Worm (Caenorhabditis elegans) whole organism, L4 larva: Measurements from ENCODE around the gene F49C5.16.

ENCODE experiments used
- F10B5.3 ChIP-seq: sonication (generic microtip); optimal IDR thresholded peaks from 2 replicates; lab custom pipeline; 2016; ENCODE audit warnings: mild to moderate bottlenecking, missing genetic modification characterization, missing compliant biosample characterization
- F26F4.8 ChIP-seq: fragments of 200-800 bp; sonication (Bioruptor generic); conservative IDR thresholded peaks from 2 replicates; pipeline ENCODE4 v1.3.6; 2022; ENCODE audit warnings: missing genetic modification characterization, missing compliant biosample characterization
- F49E8.2 ChIP-seq: sonication (generic microtip); optimal IDR thresholded peaks from 2 replicates; lab custom pipeline; 2016; ENCODE audit warnings: missing compliant biosample characterization, mild to moderate bottlenecking, missing genetic modification characterization, borderline replicate concordance
- T26A8.4 ChIP-seq: fragments of 200-800 bp; sonication (Bioruptor generic); IDR thresholded peaks from 2 replicates; pipeline ENCODE4 v1.3.6; 2022; ENCODE audit warnings: missing genetic modification characterization, missing compliant biosample characterization
- Y48G9A.11 ChIP-seq: fragments of 200-800 bp; sonication (Bioruptor generic); IDR thresholded peaks from 2 replicates; pipeline ENCODE4 v1.3.6; 2022; ENCODE audit warnings: missing genetic modification reagents, missing genetic modification characterization, missing compliant biosample characterization
- Y5F2A.4 ChIP-seq: fragments of 200-800 bp; sonication (Bioruptor generic); optimal IDR thresholded peaks from 2 replicates; lab custom pipeline; 2018; ENCODE audit warnings: mild to moderate bottlenecking, missing genetic modification characterization, missing compliant biosample characterization
- ZK337.2 ChIP-seq: fragments of 200-800 bp; sonication (Bioruptor generic); IDR thresholded peaks from 2 replicates; pipeline ENCODE4 v1.3.6; 2022; ENCODE audit warnings: missing genetic modification reagents, missing genetic modification characterization, missing compliant biosample characterization
- arid-1 ChIP-seq: fragments of 200-800 bp; sonication (Bioruptor generic); conservative IDR thresholded peaks from 2 replicates; pipeline ENCODE4 v1.3.6; 2022; ENCODE audit warnings: missing genetic modification reagents, missing genetic modification characterization, missing compliant biosample characterization
- ceh-44 ChIP-seq: fragments of 200-800 bp; sonication (Bioruptor generic); IDR thresholded peaks from 2 replicates; pipeline ENCODE4 v1.3.6; 2022; ENCODE audit warnings: missing genetic modification reagents, missing genetic modification characterization, missing compliant biosample characterization
- ctbp-1 ChIP-seq: fragments of 200-800 bp; sonication (Bioruptor generic); IDR thresholded peaks from 2 replicates; pipeline ENCODE4 v1.3.6; 2022; ENCODE audit warnings: missing genetic modification reagents, missing genetic modification characterization, missing compliant biosample characterization
- daf-16 ChIP-seq, 3 experiments: sonication (generic microtip); optimal IDR thresholded peaks; 2 replicates each; lab custom pipeline; 2016 to 2017; ENCODE audit warnings: missing genetic modification characterization in 3 of 3, missing genetic modification reagents in 3 of 3, mild to moderate bottlenecking in 2 of 3, missing compliant biosample characterization in 2 of 3, missing biosample characterization in 1 of 3, moderate library complexity in 1 of 3
- daf-19 ChIP-seq: fragments of 200-800 bp; sonication (Bioruptor generic); conservative IDR thresholded peaks from 2 replicates; pipeline ENCODE4 v1.3.6; 2022; ENCODE audit warnings: missing genetic modification characterization, missing compliant biosample characterization
- dmd-6 ChIP-seq: fragments of 200-800 bp; sonication (Bioruptor generic); IDR thresholded peaks from 2 replicates; pipeline ENCODE4 v1.3.6; 2022; ENCODE audit warnings: missing genetic modification reagents, missing genetic modification characterization, missing compliant biosample characterization
- dmd-8 ChIP-seq: fragments of 200-800 bp; sonication (Bioruptor generic); IDR thresholded peaks from 2 replicates; pipeline ENCODE4 v1.3.6; 2022; ENCODE audit warnings: missing genetic modification characterization, missing compliant biosample characterization
- dmd-9 ChIP-seq: fragments of 200-800 bp; sonication (Bioruptor generic); IDR thresholded peaks from 2 replicates; pipeline ENCODE4 v1.3.6; 2022; ENCODE audit warnings: missing genetic modification reagents, missing genetic modification characterization, missing compliant biosample characterization
- dpl-1 ChIP-seq: fragments of 150-350 bp; optimal IDR thresholded peaks from 2 replicates; lab custom pipeline; 2014; ENCODE audit warnings: missing biosample characterization, missing genetic modification reagents, missing genetic modification characterization
- duxl-1 ChIP-seq: sonication (generic microtip); optimal IDR thresholded peaks from 2 replicates; lab custom pipeline; 2016; ENCODE audit warnings: mild to moderate bottlenecking, missing genetic modification characterization, moderate library complexity, missing compliant biosample characterization; ENCODE audit not compliant: poor library complexity
- dve-1 ChIP-seq: sonication (generic microtip); optimal IDR thresholded peaks from 2 replicates; lab custom pipeline; 2017; ENCODE audit warnings: antibody characterized with exemption, mild to moderate bottlenecking, missing genetic modification characterization, missing compliant biosample characterization; ENCODE audit not compliant: insufficient read depth
- egl-43 ChIP-seq: fragments of 200-800 bp; sonication (Bioruptor generic); IDR thresholded peaks from 2 replicates; pipeline ENCODE4 v1.3.6; 2022; ENCODE audit warnings: missing genetic modification reagents, missing genetic modification characterization, missing compliant biosample characterization
- gei-8 ChIP-seq: fragments of 200-800 bp; sonication (Bioruptor generic); optimal IDR thresholded peaks from 2 replicates; lab custom pipeline; 2018; ENCODE audit warnings: mild to moderate bottlenecking, missing genetic modification characterization, missing compliant biosample characterization
- hlh-11 ChIP-seq: fragments of 200-800 bp; sonication (Bioruptor generic); optimal IDR thresholded peaks from 2 replicates; lab custom pipeline; 2018; ENCODE audit warnings: mild to moderate bottlenecking, missing genetic modification characterization, missing compliant biosample characterization
- hlh-30 ChIP-seq: sonication (generic microtip); optimal IDR thresholded peaks from 2 replicates; lab custom pipeline; 2017; ENCODE audit warnings: antibody characterized with exemption, mild to moderate bottlenecking, missing genetic modification characterization, missing compliant biosample characterization; ENCODE audit not compliant: insufficient read depth
- hmg-1.1 ChIP-seq: fragments of 200-800 bp; sonication (Bioruptor generic); IDR thresholded peaks from 2 replicates; pipeline ENCODE4 v1.3.6; 2022; ENCODE audit warnings: missing genetic modification reagents, missing genetic modification characterization, missing compliant biosample characterization
- lim-7 ChIP-seq: fragments of 200-800 bp; sonication (Bioruptor generic); IDR thresholded peaks from 2 replicates; pipeline ENCODE4 v1.3.6; 2022; ENCODE audit warnings: missing genetic modification characterization, missing compliant biosample characterization
- lin-38 ChIP-seq: fragments of 200-800 bp; sonication (Bioruptor generic); IDR thresholded peaks from 2 replicates; pipeline ENCODE4 v1.3.6; 2022; ENCODE audit warnings: missing genetic modification reagents, missing genetic modification characterization, missing compliant biosample characterization
- madf-5 ChIP-seq, 2 experiments: fragments of 200-800 bp; sonication (Bioruptor generic); IDR thresholded peaks; 2 replicates each; pipeline ENCODE4 v1.3.6; 2022; ENCODE audit warnings: missing compliant biosample characterization in 2 of 2, missing genetic modification characterization in 2 of 2
- mdt-29 ChIP-seq: fragments of 200-800 bp; sonication (Bioruptor generic); IDR thresholded peaks from 2 replicates; pipeline ENCODE4 v1.3.6; 2022; ENCODE audit warnings: missing genetic modification reagents, missing genetic modification characterization, missing compliant biosample characterization
- mes-2 ChIP-seq: sonication (generic microtip); optimal IDR thresholded peaks from 2 replicates; lab custom pipeline; 2016; ENCODE audit warnings: missing genotype, mild to moderate bottlenecking, missing genetic modification characterization, missing compliant biosample characterization; ENCODE audit not compliant: poor library complexity, severe bottlenecking
- mxl-2 ChIP-seq: fragments of 200-800 bp; sonication (Bioruptor generic); conservative IDR thresholded peaks from 2 replicates; pipeline ENCODE4 v1.3.6; 2022; ENCODE audit warnings: missing genetic modification reagents, missing genetic modification characterization, missing compliant biosample characterization
- nhr-10 ChIP-seq: fragments of 150-350 bp; optimal IDR thresholded peaks from 2 replicates; lab custom pipeline; 2014; ENCODE audit warnings: missing biosample characterization, missing genetic modification characterization
- nhr-102 ChIP-seq: sonication (generic microtip); optimal IDR thresholded peaks from 2 replicates; lab custom pipeline; 2016; ENCODE audit warnings: mild to moderate bottlenecking, missing genetic modification characterization, moderate library complexity, missing compliant biosample characterization
- nhr-28 ChIP-seq: fragments of 150-350 bp; optimal IDR thresholded peaks from 2 replicates; lab custom pipeline; 2014; ENCODE audit warnings: missing biosample characterization, missing genetic modification characterization
- nhr-48 ChIP-seq: sonication (generic microtip); optimal IDR thresholded peaks from 2 replicates; lab custom pipeline; 2016; ENCODE audit warnings: mild to moderate bottlenecking, missing genetic modification characterization, missing compliant biosample characterization
- nhr-77 ChIP-seq: fragments of 150-350 bp; optimal IDR thresholded peaks from 2 replicates; lab custom pipeline; 2014; ENCODE audit warnings: missing biosample characterization, missing genetic modification characterization
- php-3 ChIP-seq: fragments of 200-800 bp; sonication (Bioruptor generic); IDR thresholded peaks from 2 replicates; pipeline ENCODE4 v1.3.6; 2022; ENCODE audit warnings: missing genetic modification reagents, missing genetic modification characterization, missing compliant biosample characterization
- pqm-1 ChIP-seq: sonication (generic microtip); optimal IDR thresholded peaks from 2 replicates; lab custom pipeline; 2017; ENCODE audit warnings: missing biosample characterization, missing genetic modification characterization
- rbr-2 ChIP-seq: sonication (generic microtip); optimal IDR thresholded peaks from 2 replicates; lab custom pipeline; 2016; ENCODE audit warnings: missing genotype, missing genetic modification characterization, missing compliant biosample characterization
- snpc-1.2 ChIP-seq: fragments of 200-800 bp; sonication (Bioruptor generic); IDR thresholded peaks from 2 replicates; pipeline ENCODE4 v1.3.6; 2022; ENCODE audit warnings: missing genetic modification reagents, missing genetic modification characterization, missing compliant biosample characterization
- spr-3 ChIP-seq: fragments of 200-800 bp; sonication (Bioruptor generic); optimal IDR thresholded peaks from 2 replicates; lab custom pipeline; 2018; ENCODE audit warnings: mild to moderate bottlenecking, missing genetic modification characterization, missing compliant biosample characterization
- tra-1 ChIP-seq: fragments of 200-800 bp; sonication (Bioruptor generic); IDR thresholded peaks from 2 replicates; pipeline ENCODE4 v1.3.6; 2022; ENCODE audit warnings: missing genetic modification reagents, missing genetic modification characterization, missing compliant biosample characterization
- unc-130 ChIP-seq: sonication (generic microtip); optimal IDR thresholded peaks from 2 replicates; lab custom pipeline; 2016; ENCODE audit warnings: missing genetic modification reagents, missing genetic modification characterization, missing compliant biosample characterization
- unc-62 ChIP-seq, 3 experiments: fragments of 150-350 bp in 1 of 3; sonication (generic microtip); optimal IDR thresholded peaks in 2 of 3; peaks in 1 of 3; 1 replicate in 1 of 3; 2 replicates in 2 of 3; lab custom pipeline; 2014 to 2017; ENCODE audit warnings: missing biosample characterization in 3 of 3, missing genetic modification characterization in 3 of 3, missing genetic modification reagents in 3 of 3, missing genotype in 1 of 3
- zfp-2 ChIP-seq: sonication (generic microtip); optimal IDR thresholded peaks from 2 replicates; lab custom pipeline; 2016; ENCODE audit warnings: mild to moderate bottlenecking, missing genetic modification characterization, missing compliant biosample characterization
- zfp-3 ChIP-seq: fragments of 200-800 bp; sonication (Bioruptor generic); conservative IDR thresholded peaks from 2 replicates; pipeline ENCODE4 v1.3.6; 2022; ENCODE audit warnings: missing genetic modification reagents, missing genetic modification characterization, missing compliant biosample characterization

The F49C5.16 gene

ce11 chrII:12539395-12539794 lies 8.3 kb upstream of the F49C5.16 start:
- no peak for TF ChIP-seq gei-8 (GFP tag; lab: Kevin White, UChicago)
- no peak for TF ChIP-seq dmd-9 (GFP tag; lab: Robert Waterston, UW)
- no peak for TF ChIP-seq dmd-8
- peak; percentile 42; the same call in 1 of the 2 replicates for TF ChIP-seq egl-43 (GFP tag; lab: Robert Waterston, UW)
- no peak for TF ChIP-seq spr-3 (GFP tag; lab: Kevin White, UChicago)
- no peak for TF ChIP-seq dve-1 (tag; lab: Kevin White, UChicago)
- TF ChIP-seq nhr-10 (tag; lab: Kevin White, UChicago) = no peak
- TF ChIP-seq dpl-1 (GFP tag; lab: Kevin White, UChicago) = no peak
- no peak for TF ChIP-seq ZK337.2 (GFP tag; lab: Robert Waterston, UW)
- peak in 1 of 2 experiments; percentile 89 for TF ChIP-seq unc-62 (GFP tag; optimal IDR thresholded peaks at IDR 0.05 in 1 of 2; lab: Kevin White, UChicago)
- TF ChIP-seq unc-62 (tag; optimal IDR thresholded peaks at IDR 0.05; lab: Kevin White, UChicago) = no peak
- TF ChIP-seq php-3 (GFP tag; lab: Robert Waterston, UW) = no peak

ce11 chrII:12541670-12542080 lies 6.0 kb upstream of the F49C5.16 start:
- TF ChIP-seq pqm-1 = peak; percentile 11
- peak; percentile 73 for TF ChIP-seq ctbp-1 (GFP tag; lab: Robert Waterston, UW)
- TF ChIP-seq nhr-102 (tag; lab: Kevin White, UChicago) = peak; percentile 72
- TF ChIP-seq zfp-2 = peak; percentile 23
- TF ChIP-seq Y5F2A.4 (GFP tag; lab: Kevin White, UChicago) = peak; percentile 66
- 0 out of 2 replicates have a peak, but pooled peaks have one; percentile 47 for TF ChIP-seq tra-1 (GFP tag; lab: Robert Waterston, UW)
- peak in 1 of 2 experiments; percentile 84 for TF ChIP-seq daf-16 (GFP tag; optimal IDR thresholded peaks at IDR 0.05; lab: Kevin White, UChicago)
- TF ChIP-seq daf-16 (tag; optimal IDR thresholded peaks at IDR 0.05; lab: Kevin White, UChicago) = peak; percentile 74
- peak; percentile 15 for TF ChIP-seq hlh-11 (tag; lab: Kevin White, UChicago)
- peak; percentile 42 for TF ChIP-seq mes-2
- peak; percentile 10 for TF ChIP-seq F10B5.3 (tag; lab: Kevin White, UChicago)
- 0 out of 2 replicates have a peak, but pooled peaks have one; percentile 27 for TF ChIP-seq mxl-2 (GFP tag; lab: Robert Waterston, UW)
- TF ChIP-seq mdt-29 (GFP tag; lab: Robert Waterston, UW) = 0 out of 2 replicates have a peak, but pooled peaks have one; percentile 19
- TF ChIP-seq php-3 (GFP tag; lab: Robert Waterston, UW) = peak; percentile 64; the same call in 1 of the 2 replicates
- TF ChIP-seq nhr-48 = peak; percentile 32
- TF ChIP-seq snpc-1.2 (GFP tag; lab: Robert Waterston, UW) = peak; percentile 66; the same call in 1 of the 2 replicates
- 0 out of 2 replicates have a peak, but pooled peaks have one; percentile 52 for TF ChIP-seq ZK337.2 (GFP tag; lab: Robert Waterston, UW)
- TF ChIP-seq nhr-28 (tag; lab: Kevin White, UChicago) = peak; percentile 12
- 0 out of 2 replicates have a peak, but pooled peaks have one; percentile 62 for TF ChIP-seq dmd-8
- TF ChIP-seq F26F4.8 (GFP tag; lab: Robert Waterston, UW) = 0 out of 2 replicates have a peak, but pooled peaks have one; percentile 8
- peak in 1 of 2 experiments; percentile 68; a peak in 1 of 4 replicates for TF ChIP-seq madf-5 (GFP tag; IDR thresholded peaks at IDR 0.05; lab: Robert Waterston, UW)
- peak; percentile 72; the same call in 1 of the 2 replicates for TF ChIP-seq Y48G9A.11
- peak; percentile 47 for TF ChIP-seq spr-3 (GFP tag; lab: Kevin White, UChicago)
- TF ChIP-seq lim-7 (GFP tag; lab: Robert Waterston, UW) = peak; percentile 85
- TF ChIP-seq lin-38 (GFP tag; lab: Robert Waterston, UW) = peak; percentile 79
- peak; percentile 80 for TF ChIP-seq zfp-3 (GFP tag; lab: Robert Waterston, UW)
- TF ChIP-seq dmd-6 = peak; percentile 47
- TF ChIP-seq T26A8.4 (GFP tag; lab: Robert Waterston, UW) = peak; percentile 77
- TF ChIP-seq dve-1 (tag; lab: Kevin White, UChicago) = peak; percentile 74
- peak; percentile 84 for TF ChIP-seq daf-19 (GFP tag; lab: Robert Waterston, UW)
- peak; percentile 35 for TF ChIP-seq nhr-77 (tag; lab: Kevin White, UChicago)
- TF ChIP-seq arid-1 (GFP tag; lab: Robert Waterston, UW) = 0 out of 2 replicates have a peak, but pooled peaks have one; percentile 17
- peak; percentile 73; the same call in 1 of the 2 replicates for TF ChIP-seq ceh-44 (GFP tag; lab: Robert Waterston, UW)
- peak; percentile 51 for TF ChIP-seq F49E8.2
- peak; percentile 70; the same call in 1 of the 2 replicates for TF ChIP-seq egl-43 (GFP tag; lab: Robert Waterston, UW)
- TF ChIP-seq hmg-1.1 (GFP tag; lab: Robert Waterston, UW) = peak; percentile 55
- peak; percentile 35 for TF ChIP-seq hlh-30 (tag; lab: Kevin White, UChicago)
- TF ChIP-seq duxl-1 (tag; lab: Kevin White, UChicago) = peak; percentile 65
- TF ChIP-seq rbr-2 (tag; lab: Kevin White, UChicago) = peak; percentile 27
- peak; percentile 62 for TF ChIP-seq unc-130
